Worm (Caenorhabditis elegans) whole organism, L4 larva: ENCODE measurements around the gene Y73C8B.5.

Experiments used
- F26F4.8 ChIP-seq: fragments of 200-800 bp; sonication (Bioruptor generic); conservative IDR thresholded peaks from 2 replicates; pipeline ENCODE4 v1.3.6; 2022; ENCODE audit warnings: missing genetic modification characterization, missing compliant biosample characterization
- F37D6.2 ChIP-seq: sonication (generic microtip); optimal IDR thresholded peaks from 2 replicates; lab custom pipeline; 2016; ENCODE audit warnings: mild to moderate bottlenecking, missing genetic modification characterization, missing compliant biosample characterization
- Y75B8A.6 ChIP-seq: fragments of 200-800 bp; sonication (Bioruptor generic); IDR thresholded peaks from 2 replicates; pipeline ENCODE4 v1.3.6; 2022; ENCODE audit warnings: missing genetic modification reagents, missing genetic modification characterization, missing compliant biosample characterization
- ZK337.2 ChIP-seq: fragments of 200-800 bp; sonication (Bioruptor generic); IDR thresholded peaks from 2 replicates; pipeline ENCODE4 v1.3.6; 2022; ENCODE audit warnings: missing genetic modification reagents, missing genetic modification characterization, missing compliant biosample characterization
- ZK546.5 ChIP-seq, 2 experiments: sonication (generic microtip); optimal IDR thresholded peaks; 2 replicates each; lab custom pipeline; 2017; ENCODE audit warnings: missing biosample characterization in 2 of 2, missing genetic modification characterization in 2 of 2
- aha-1 ChIP-seq: fragments of 150-350 bp; peaks from one replicate; lab custom pipeline; 2014; ENCODE audit warnings: missing biosample characterization, missing genetic modification characterization
- attf-4 ChIP-seq: sonication (generic microtip); optimal IDR thresholded peaks from 3 replicates; lab custom pipeline; 2017; ENCODE audit warnings: missing biosample characterization, missing genetic modification characterization
- ceh-28 ChIP-seq: fragments of 150-350 bp; optimal IDR thresholded peaks from 2 replicates; lab custom pipeline; 2014; ENCODE audit warnings: missing biosample characterization, missing genetic modification reagents, missing genetic modification characterization
- ceh-32 ChIP-seq: sonication (generic microtip); optimal IDR thresholded peaks from 2 replicates; lab custom pipeline; 2016; ENCODE audit warnings: mild to moderate bottlenecking, missing genetic modification characterization, missing compliant biosample characterization; ENCODE audit not compliant: poor library complexity
- ceh-44 ChIP-seq: fragments of 200-800 bp; sonication (Bioruptor generic); IDR thresholded peaks from 2 replicates; pipeline ENCODE4 v1.3.6; 2022; ENCODE audit warnings: missing genetic modification reagents, missing genetic modification characterization, missing compliant biosample characterization
- ceh-62 ChIP-seq: sonication (generic microtip); optimal IDR thresholded peaks from 2 replicates; lab custom pipeline; 2017; ENCODE audit warnings: missing biosample characterization, missing genetic modification characterization
- ces-1 ChIP-seq: fragments of 150-350 bp; sonication (generic microtip); optimal IDR thresholded peaks from 4 replicates; lab custom pipeline; 2014; ENCODE audit warnings: missing biosample characterization, missing genetic modification reagents, missing genetic modification characterization
- ctbp-1 ChIP-seq: fragments of 200-800 bp; sonication (Bioruptor generic); IDR thresholded peaks from 2 replicates; pipeline ENCODE4 v1.3.6; 2022; ENCODE audit warnings: missing genetic modification reagents, missing genetic modification characterization, missing compliant biosample characterization
- daf-16 ChIP-seq, 3 experiments: sonication (generic microtip); optimal IDR thresholded peaks; 2 replicates each; lab custom pipeline; 2016 to 2017; ENCODE audit warnings: missing genetic modification characterization in 3 of 3, missing genetic modification reagents in 3 of 3, mild to moderate bottlenecking in 2 of 3, missing compliant biosample characterization in 2 of 3, missing biosample characterization in 1 of 3, moderate library complexity in 1 of 3
- dmd-6 ChIP-seq: fragments of 200-800 bp; sonication (Bioruptor generic); IDR thresholded peaks from 2 replicates; pipeline ENCODE4 v1.3.6; 2022; ENCODE audit warnings: missing genetic modification reagents, missing genetic modification characterization, missing compliant biosample characterization
- dmd-8 ChIP-seq: fragments of 200-800 bp; sonication (Bioruptor generic); IDR thresholded peaks from 2 replicates; pipeline ENCODE4 v1.3.6; 2022; ENCODE audit warnings: missing genetic modification characterization, missing compliant biosample characterization
- duxl-1 ChIP-seq: sonication (generic microtip); optimal IDR thresholded peaks from 2 replicates; lab custom pipeline; 2016; ENCODE audit warnings: mild to moderate bottlenecking, missing genetic modification characterization, moderate library complexity, missing compliant biosample characterization; ENCODE audit not compliant: poor library complexity
- dve-1 ChIP-seq: sonication (generic microtip); optimal IDR thresholded peaks from 2 replicates; lab custom pipeline; 2017; ENCODE audit warnings: antibody characterized with exemption, mild to moderate bottlenecking, missing genetic modification characterization, missing compliant biosample characterization; ENCODE audit not compliant: insufficient read depth
- egl-27 ChIP-seq: sonication (generic microtip); optimal IDR thresholded peaks from 3 replicates; lab custom pipeline; 2017; ENCODE audit warnings: missing biosample characterization, missing genetic modification reagents, missing genetic modification characterization
- fkh-10 ChIP-seq: fragments of 150-350 bp; optimal IDR thresholded peaks from 2 replicates; lab custom pipeline; 2014; ENCODE audit warnings: missing biosample characterization, missing genetic modification reagents, missing genetic modification characterization
- hif-1 ChIP-seq, 2 experiments: sonication (generic microtip); optimal IDR thresholded peaks; 2 replicates each; lab custom pipeline; 2016 to 2017; ENCODE audit warnings: missing compliant biosample characterization in 2 of 2, missing genetic modification characterization in 2 of 2, missing genetic modification reagents in 2 of 2, missing genotype in 2 of 2, mild to moderate bottlenecking in 1 of 2
- hlh-11 ChIP-seq: fragments of 200-800 bp; sonication (Bioruptor generic); optimal IDR thresholded peaks from 2 replicates; lab custom pipeline; 2018; ENCODE audit warnings: mild to moderate bottlenecking, missing genetic modification characterization, missing compliant biosample characterization
- hlh-30 ChIP-seq: sonication (generic microtip); optimal IDR thresholded peaks from 2 replicates; lab custom pipeline; 2017; ENCODE audit warnings: antibody characterized with exemption, mild to moderate bottlenecking, missing genetic modification characterization, missing compliant biosample characterization; ENCODE audit not compliant: insufficient read depth
- lin-13 ChIP-seq: fragments of 150-350 bp; optimal IDR thresholded peaks from 2 replicates; lab custom pipeline; 2014; ENCODE audit warnings: missing biosample characterization, missing genetic modification reagents, missing genetic modification characterization
- lin-15B ChIP-seq: fragments of 150-350 bp; sonication (generic microtip); optimal IDR thresholded peaks from 3 replicates; lab custom pipeline; 2014; ENCODE audit warnings: missing biosample characterization, missing genetic modification characterization
- lin-29 ChIP-seq: fragments of 200-800 bp; sonication (Bioruptor generic); IDR thresholded peaks from 2 replicates; pipeline ENCODE4 v1.3.6; 2022; ENCODE audit warnings: missing genetic modification reagents, missing genetic modification characterization, missing compliant biosample characterization
- lin-38 ChIP-seq: fragments of 200-800 bp; sonication (Bioruptor generic); IDR thresholded peaks from 2 replicates; pipeline ENCODE4 v1.3.6; 2022; ENCODE audit warnings: missing genetic modification reagents, missing genetic modification characterization, missing compliant biosample characterization
- lsy-2 ChIP-seq, 2 experiments: fragments of 150-350 bp in 1 of 2; sonication (generic microtip) in 1 of 2; optimal IDR thresholded peaks; 2 replicates each; lab custom pipeline; 2014 to 2017; ENCODE audit warnings: missing biosample characterization in 2 of 2, missing genetic modification characterization in 2 of 2
- madf-5 ChIP-seq, 2 experiments: fragments of 200-800 bp; sonication (Bioruptor generic); IDR thresholded peaks; 2 replicates each; pipeline ENCODE4 v1.3.6; 2022; ENCODE audit warnings: missing compliant biosample characterization in 2 of 2, missing genetic modification characterization in 2 of 2
- mep-1 ChIP-seq: fragments of 150-350 bp; sonication (generic microtip); optimal IDR thresholded peaks from 3 replicates; lab custom pipeline; 2014; ENCODE audit warnings: missing biosample characterization, missing genetic modification characterization
- mxl-3 ChIP-seq: fragments of 200-800 bp; sonication (Bioruptor generic); optimal IDR thresholded peaks from 2 replicates; lab custom pipeline; 2018; ENCODE audit warnings: mild to moderate bottlenecking, missing genetic modification characterization, missing compliant biosample characterization
- nhr-102 ChIP-seq: sonication (generic microtip); optimal IDR thresholded peaks from 2 replicates; lab custom pipeline; 2016; ENCODE audit warnings: mild to moderate bottlenecking, missing genetic modification characterization, moderate library complexity, missing compliant biosample characterization
- nhr-11 ChIP-seq: fragments of 150-350 bp; optimal IDR thresholded peaks from 2 replicates; lab custom pipeline; 2014; ENCODE audit warnings: missing biosample characterization, missing genetic modification characterization
- nhr-237 ChIP-seq: sonication (generic microtip); optimal IDR thresholded peaks from 2 replicates; lab custom pipeline; 2017; ENCODE audit warnings: missing biosample characterization, missing genetic modification characterization
- nhr-28 ChIP-seq: fragments of 150-350 bp; optimal IDR thresholded peaks from 2 replicates; lab custom pipeline; 2014; ENCODE audit warnings: missing biosample characterization, missing genetic modification characterization
- nhr-42 ChIP-seq: fragments of 200-800 bp; sonication (Bioruptor generic); IDR thresholded peaks from 2 replicates; pipeline ENCODE4 v1.3.6; 2022; ENCODE audit warnings: missing genetic modification characterization, missing compliant biosample characterization
- nhr-48 ChIP-seq: sonication (generic microtip); optimal IDR thresholded peaks from 2 replicates; lab custom pipeline; 2016; ENCODE audit warnings: mild to moderate bottlenecking, missing genetic modification characterization, missing compliant biosample characterization
- nhr-76 ChIP-seq: fragments of 150-350 bp; optimal IDR thresholded peaks from 2 replicates; lab custom pipeline; 2014; ENCODE audit warnings: missing biosample characterization, missing genetic modification characterization
- nhr-77 ChIP-seq: fragments of 150-350 bp; optimal IDR thresholded peaks from 2 replicates; lab custom pipeline; 2014; ENCODE audit warnings: missing biosample characterization, missing genetic modification characterization
- php-3 ChIP-seq: fragments of 200-800 bp; sonication (Bioruptor generic); IDR thresholded peaks from 2 replicates; pipeline ENCODE4 v1.3.6; 2022; ENCODE audit warnings: missing genetic modification reagents, missing genetic modification characterization, missing compliant biosample characterization
- rbr-2 ChIP-seq: sonication (generic microtip); optimal IDR thresholded peaks from 2 replicates; lab custom pipeline; 2016; ENCODE audit warnings: missing genotype, missing genetic modification characterization, missing compliant biosample characterization
- saeg-2 ChIP-seq: fragments of 200-800 bp; sonication (Bioruptor generic); IDR thresholded peaks from 2 replicates; pipeline ENCODE4 v1.3.6; 2022; ENCODE audit warnings: missing genetic modification reagents, missing genetic modification characterization, missing compliant biosample characterization
- set-16 ChIP-seq: fragments of 200-800 bp; sonication (Bioruptor generic); IDR thresholded peaks from 2 replicates; pipeline ENCODE4 v1.3.6; 2022; ENCODE audit warnings: missing genetic modification reagents, missing genetic modification characterization, missing compliant biosample characterization
- skn-1 ChIP-seq: fragments of 150-350 bp; optimal IDR thresholded peaks from 2 replicates; lab custom pipeline; 2014; ENCODE audit warnings: missing biosample characterization, missing genetic modification characterization
- snpc-1.2 ChIP-seq: fragments of 200-800 bp; sonication (Bioruptor generic); IDR thresholded peaks from 2 replicates; pipeline ENCODE4 v1.3.6; 2022; ENCODE audit warnings: missing genetic modification reagents, missing genetic modification characterization, missing compliant biosample characterization
- unc-39 ChIP-seq: sonication (generic microtip); optimal IDR thresholded peaks from 2 replicates; lab custom pipeline; 2017; ENCODE audit warnings: missing biosample characterization, missing genetic modification characterization
- unc-62 ChIP-seq, 3 experiments: fragments of 150-350 bp in 1 of 3; sonication (generic microtip); optimal IDR thresholded peaks in 2 of 3; peaks in 1 of 3; 1 replicate in 1 of 3; 2 replicates in 2 of 3; lab custom pipeline; 2014 to 2017; ENCODE audit warnings: missing biosample characterization in 3 of 3, missing genetic modification characterization in 3 of 3, missing genetic modification reagents in 3 of 3, missing genotype in 1 of 3
- vab-7 ChIP-seq: fragments of 200-800 bp; sonication (Bioruptor generic); IDR thresholded peaks from 2 replicates; pipeline ENCODE4 v1.3.6; 2022; ENCODE audit warnings: missing genetic modification reagents, missing genetic modification characterization, missing compliant biosample characterization
- zfp-2 ChIP-seq: sonication (generic microtip); optimal IDR thresholded peaks from 2 replicates; lab custom pipeline; 2016; ENCODE audit warnings: mild to moderate bottlenecking, missing genetic modification characterization, missing compliant biosample characterization
- zip-11 ChIP-seq: fragments of 200-800 bp; sonication (Bioruptor generic); IDR thresholded peaks from 2 replicates; pipeline ENCODE4 v1.3.6; 2022; ENCODE audit warnings: missing genetic modification characterization, missing compliant biosample characterization

Gene Y73C8B.5

DNA sequence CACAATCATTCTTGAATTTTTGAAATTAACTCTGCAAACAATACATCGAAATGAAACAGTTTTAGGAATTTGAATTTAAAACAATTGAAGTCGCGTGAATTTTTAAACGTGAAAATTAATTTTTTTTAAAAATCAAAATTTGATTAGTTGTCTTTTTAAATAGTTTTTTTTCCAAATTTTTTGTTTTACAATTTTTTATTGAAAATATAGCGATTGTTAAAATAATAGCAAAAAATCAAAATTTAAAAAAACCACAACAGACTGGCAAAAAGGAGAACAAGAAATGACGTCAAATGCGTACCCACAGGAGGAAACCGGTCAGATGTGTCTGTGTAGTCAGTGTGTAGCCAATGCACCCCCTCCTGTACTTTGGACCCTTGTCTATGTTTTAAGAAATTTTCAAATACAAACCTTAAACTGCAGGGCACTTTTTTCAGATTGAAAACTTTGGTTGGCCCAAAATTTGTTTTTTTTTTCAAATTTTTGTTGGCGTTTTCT lies at the start of gene Y73C8B.5, which contains the start of gene Y73C8B.1:
TSS of gene Y73C8B.5 (plus strand) at position 437 of the 498 bp plus-strand sequence.
TSS of gene Y73C8B.1 (minus strand) at position 51 of the 498 bp plus-strand sequence.
- peak; percentile 3 for TF ChIP-seq hlh-30 (tag; lab: Kevin White, UChicago)
- TF ChIP-seq ZK337.2 = no peak
- TF ChIP-seq nhr-237 (tag; lab: Kevin White, UChicago) = no peak
- TF ChIP-seq mxl-3 (GFP tag; lab: Kevin White, UChicago) = no peak
- no peak for TF ChIP-seq nhr-102 (tag; lab: Kevin White, UChicago)
- peak; percentile 88 for TF ChIP-seq nhr-48 (tag; lab: Kevin White, UChicago)
- no peak for TF ChIP-seq lin-13 (GFP tag; lab: Kevin White, UChicago)
- no peak for TF ChIP-seq php-3
- TF ChIP-seq ceh-44 (GFP tag; lab: Robert Waterston, UW) = no peak
- TF ChIP-seq aha-1 (tag; lab: Kevin White, UChicago) = no peak
- no peak for TF ChIP-seq unc-39
- TF ChIP-seq zip-11 (GFP tag; lab: Robert Waterston, UW) = no peak
- TF ChIP-seq Y75B8A.6 (GFP tag; lab: Robert Waterston, UW) = no peak
- TF ChIP-seq saeg-2 (GFP tag; lab: Robert Waterston, UW) = no peak
- TF ChIP-seq madf-5 (GFP tag; IDR thresholded peaks at IDR 0.05; lab: Robert Waterston, UW) = no peak
- TF ChIP-seq nhr-28 (tag; lab: Kevin White, UChicago) = peak; percentile 90
- TF ChIP-seq dmd-8 (GFP tag; lab: Robert Waterston, UW) = no peak
- TF ChIP-seq duxl-1 (tag; lab: Kevin White, UChicago) = no peak
- TF ChIP-seq dmd-6 = no peak
- TF ChIP-seq mep-1 (tag; lab: Kevin White, UChicago) = peak; percentile 20
- no peak for TF ChIP-seq F37D6.2 (tag; lab: Kevin White, UChicago)
- TF ChIP-seq ces-1 (GFP tag; lab: Kevin White, UChicago) = no peak
- no peak for TF ChIP-seq nhr-76 (tag; lab: Kevin White, UChicago)
- TF ChIP-seq ceh-32 = no peak
- no peak for TF ChIP-seq hif-1 (tag; optimal IDR thresholded peaks at IDR 0.05; lab: Kevin White, UChicago)
- TF ChIP-seq hlh-11 (tag; lab: Kevin White, UChicago) = peak; percentile 11
- TF ChIP-seq ceh-28 (tag; lab: Kevin White, UChicago) = no peak
- no peak for TF ChIP-seq fkh-10 (GFP tag; lab: Kevin White, UChicago)
- TF ChIP-seq ceh-62 (tag; lab: Kevin White, UChicago) = no peak
- TF ChIP-seq lin-29 (GFP tag; lab: Robert Waterston, UW) = no peak
- TF ChIP-seq attf-4 (tag; lab: Kevin White, UChicago) = no peak
- no peak for TF ChIP-seq rbr-2
- TF ChIP-seq nhr-77 = no peak
- no peak for TF ChIP-seq unc-62 (GFP tag; optimal IDR thresholded peaks at IDR 0.05 in 1 of 2; lab: Kevin White, UChicago)
- TF ChIP-seq unc-62 (tag; optimal IDR thresholded peaks at IDR 0.05; lab: Kevin White, UChicago) = no peak
- TF ChIP-seq daf-16 (GFP tag; optimal IDR thresholded peaks at IDR 0.05; lab: Kevin White, UChicago) = no peak
- no peak for TF ChIP-seq daf-16 (tag; optimal IDR thresholded peaks at IDR 0.05; lab: Kevin White, UChicago)
- TF ChIP-seq snpc-1.2 (GFP tag; lab: Robert Waterston, UW) = no peak
- no peak for TF ChIP-seq F26F4.8 (GFP tag; lab: Robert Waterston, UW)
- TF ChIP-seq egl-27 (tag; lab: Kevin White, UChicago) = no peak
- TF ChIP-seq skn-1 (tag; lab: Kevin White, UChicago) = no peak
- no peak for TF ChIP-seq ctbp-1 (GFP tag; lab: Robert Waterston, UW)
- no peak for TF ChIP-seq zfp-2
- no peak for TF ChIP-seq set-16
- TF ChIP-seq vab-7 (GFP tag; lab: Robert Waterston, UW) = no peak
- peak; percentile 94 for TF ChIP-seq nhr-11 (tag; lab: Kevin White, UChicago)
- peak; percentile 31; the same call in 1 of the 2 replicates for TF ChIP-seq lin-38 (GFP tag; lab: Robert Waterston, UW)
- no peak for TF ChIP-seq nhr-42
- TF ChIP-seq lsy-2 (tag; optimal IDR thresholded peaks at IDR 0.05; lab: Kevin White, UChicago) = peak in 1 of 2 experiments; percentile 11
- TF ChIP-seq lin-15B (tag; lab: Kevin White, UChicago) = no peak
- no peak for TF ChIP-seq ZK546.5 (tag; optimal IDR thresholded peaks at IDR 0.05; lab: Kevin White, UChicago)
- peak; percentile 35 for TF ChIP-seq dve-1 (tag; lab: Kevin White, UChicago)
- TF ChIP-seq, all 104 proteins: peak for 9
